Worm (Caenorhabditis elegans): ENCODE results near the gene F31F6.3.

The F31F6.3 gene

ce11 chrX:14888188-14888587, 15.5 kb upstream of the F31F6.3 start, which contains the start of gene daf-6:
daf-6 (plus strand) TSS chrX:14888488.
- TF ChIP-seq ceh-82 (tag; optimal IDR thresholded peaks at IDR 0.05) (no peak), fkh-2 (tag; optimal IDR thresholded peaks at IDR 0.05) (no peak), daf-12 (tag; optimal IDR thresholded peaks at IDR 0.05) (no peak), ZK546.5 (tag; optimal IDR thresholded peaks at IDR 0.05) (no peak), fos-1 (tag; optimal IDR thresholded peaks at IDR 0.05) (no peak)

- TF ChIP-seq mdl-1 (tag; optimal IDR thresholded peaks at IDR 0.05) = no peak
- TF ChIP-seq aly-2 (tag; optimal IDR thresholded peaks at IDR 0.05) = no peak
- TF ChIP-seq elt-1 (tag; optimal IDR thresholded peaks at IDR 0.05) = no peak
- TF ChIP-seq sea-2 (GFP tag; optimal IDR thresholded peaks at IDR 0.05) = no peak
- TF ChIP-seq nhr-237 (tag; optimal IDR thresholded peaks at IDR 0.05) = no peak
- TF ChIP-seq ceh-28 (tag; optimal IDR thresholded peaks at IDR 0.05) = no peak
- TF ChIP-seq eor-1 (tag; optimal IDR thresholded peaks at IDR 0.05) = no peak
- TF ChIP-seq jun-1 (tag; optimal IDR thresholded peaks at IDR 0.05) = no peak
- no peak for TF ChIP-seq elt-3 (tag; optimal IDR thresholded peaks at IDR 0.05)
- no peak for TF ChIP-seq nhr-77 (tag; optimal IDR thresholded peaks at IDR 0.05)
- TF ChIP-seq nhr-11 (tag; optimal IDR thresholded peaks at IDR 0.05) = no peak
- no peak for TF ChIP-seq fkh-2 (tag; optimal IDR thresholded peaks at IDR 0.05)
- TF ChIP-seq nhr-43 (tag; optimal IDR thresholded peaks at IDR 0.05; ENCODE audit: poor library complexity, severe bottlenecking) = no peak
- TF ChIP-seq nhr-12 (tag; optimal IDR thresholded peaks at IDR 0.05) = no peak
- TF ChIP-seq nhr-67 (tag; optimal IDR thresholded peaks at IDR 0.05) = no peak
- TF ChIP-seq unc-62 (GFP tag; optimal IDR thresholded peaks at IDR 0.05) = no peak
- TF ChIP-seq nhr-76 (tag; optimal IDR thresholded peaks at IDR 0.05) = no peak
- TF ChIP-seq lin-15B (tag; optimal IDR thresholded peaks at IDR 0.05) = no peak
Measured at ce11 chrX:14885855-14886254, 13.2 kb upstream of the F31F6.3 start.

- TF ChIP-seq nfya-1 (tag; optimal IDR thresholded peaks at IDR 0.05; ENCODE audit: insufficient read depth) (no peak), nhr-28 (tag; optimal IDR thresholded peaks at IDR 0.05) (no peak)
Measured at ce11 chrX:14881119-14881518, 8.5 kb upstream of the F31F6.3 start, which contains the start of gene flp-8. flp-8 (plus strand) TSS chrX:14881419.

- TF ChIP-seq daf-12 (tag; optimal IDR thresholded peaks at IDR 0.05) (no peak), ceh-16 (tag; optimal IDR thresholded peaks at IDR 0.05) (no peak), egl-5 (tag; optimal IDR thresholded peaks at IDR 0.05) (no peak), ceh-9 (tag; optimal IDR thresholded peaks at IDR 0.05) (no peak), fkh-10 (GFP tag; optimal IDR thresholded peaks at IDR 0.05) (no peak), nhr-76 (tag; optimal IDR thresholded peaks at IDR 0.05) (no peak), elt-3 (tag; optimal IDR thresholded peaks at IDR 0.05) (no peak), mml-1 (tag; optimal IDR thresholded peaks at IDR 0.05) (no peak), nfya-1 (tag; optimal IDR thresholded peaks at IDR 0.05; ENCODE audit: insufficient read depth) (no peak)
Measured at ce11 chrX:14877691-14878090, 5.0 kb upstream of the F31F6.3 start.

ce11 chrX:14875668-14876067, 3.0 kb upstream of the F31F6.3 start, which contains the start of gene sssh-1:
sssh-1 (plus strand) TSS chrX:14875968.
- TF ChIP-seq fkh-10 (GFP tag; optimal IDR thresholded peaks at IDR 0.05) = no peak
- peak; percentile 51 for TF ChIP-seq pha-4 (tag; optimal IDR thresholded peaks at IDR 0.05)

ce11 chrX:14871780-14872179, 887 bp downstream of the F31F6.3 start, which contains the start of gene F31F6.2:
F31F6.2 (minus strand) TSS chrX:14871880.
- TF ChIP-seq unc-62 (GFP tag; optimal IDR thresholded peaks at IDR 0.05) (no peak), daf-12 (tag; optimal IDR thresholded peaks at IDR 0.05) (no peak), egl-5 (tag; optimal IDR thresholded peaks at IDR 0.05) (no peak)

ce11 chrX:14868200-14868599, 4.5 kb downstream of the F31F6.3 start, which contains the start of gene F31F6.1:
F31F6.1 (minus strand) TSS chrX:14868300.
- TF ChIP-seq unc-39 (tag; optimal IDR thresholded peaks at IDR 0.05) (no peak), eor-1 (tag; optimal IDR thresholded peaks at IDR 0.05) (no peak), nhr-43 (tag; optimal IDR thresholded peaks at IDR 0.05; ENCODE audit: poor library complexity, severe bottlenecking) (no peak), elt-2 (tag; optimal IDR thresholded peaks at IDR 0.05) (no peak), nhr-11 (tag; optimal IDR thresholded peaks at IDR 0.05) (no peak), ceh-82 (tag; optimal IDR thresholded peaks at IDR 0.05) (no peak), skn-1 (tag; optimal IDR thresholded peaks at IDR 0.05) (no peak), lin-15B (tag; optimal IDR thresholded peaks at IDR 0.05) (no peak), nhr-25 (tag; optimal IDR thresholded peaks at IDR 0.05) (no peak), nhr-23 (tag; optimal IDR thresholded peaks at IDR 0.05) (no peak), ceh-28 (tag; optimal IDR thresholded peaks at IDR 0.05) (no peak), elt-3 (tag; optimal IDR thresholded peaks at IDR 0.05) (no peak), nhr-76 (tag; optimal IDR thresholded peaks at IDR 0.05) (no peak), fkh-10 (GFP tag; optimal IDR thresholded peaks at IDR 0.05) (no peak)

All from whole organism, L3 larva.